Fruit fly (Drosophila melanogaster): ENCODE results near the gene Gem2.

The Gem2 gene

dm6 chr3L:19079798-19080691 lies 20.1 kb downstream of the Gem2 start (continued):
- TF ChIP-seq spab (GFP tag; optimal IDR thresholded peaks at IDR 0.05) (peak; percentile 65), Sox102F (GFP tag; optimal IDR thresholded peaks at IDR 0.05) (peak; percentile 79), CG31627 (GFP tag; optimal IDR thresholded peaks at IDR 0.05) (peak; percentile 78), Gug (GFP tag; IDR thresholded peaks at IDR 0.05) (no peak), svp (GFP tag) (peak; percentile 94), Lpt (GFP tag; optimal IDR thresholded peaks at IDR 0.05) (peak; percentile 3), CG32006 (GFP tag; optimal IDR thresholded peaks at IDR 0.05) (peak; percentile 89), CG4318 (GFP tag; optimal IDR thresholded peaks at IDR 0.05) (peak; percentile 79), CG6792 (GFP tag; optimal IDR thresholded peaks at IDR 0.05) (peak; percentile 68), CG11902 (GFP tag; optimal IDR thresholded peaks at IDR 0.05) (peak; percentile 72), acj6 (GFP tag; optimal IDR thresholded peaks at IDR 0.05) (peak; percentile 73), CG3032 (tag; optimal IDR thresholded peaks at IDR 0.05) (peak; percentile 53), Eip78C (GFP tag) (peak; percentile 94), topi (GFP tag; optimal IDR thresholded peaks at IDR 0.05) (peak; percentile 84), CG3919 (GFP tag; optimal IDR thresholded peaks at IDR 0.05) (peak; percentile 77), lz (GFP tag; optimal IDR thresholded peaks at IDR 0.05) (peak; percentile 84), Blimp-1 (GFP tag; optimal IDR thresholded peaks at IDR 0.05) (peak; percentile 56), CG6808 (GFP tag; optimal IDR thresholded peaks at IDR 0.05) (peak; percentile 72), esn (GFP tag; optimal IDR thresholded peaks at IDR 0.05) (peak; percentile 88), dsx (GFP tag; optimal IDR thresholded peaks at IDR 0.05; ENCODE audit: poor library complexity, severe bottlenecking) (peak; percentile 78), fd59A (GFP tag; optimal IDR thresholded peaks at IDR 0.05) (peak; percentile 72), dac (GFP tag; optimal IDR thresholded peaks at IDR 0.05) (peak; percentile 52), fkh (GFP tag; optimal IDR thresholded peaks at IDR 0.05) (peak; percentile 67), CG15336 (GFP tag; IDR thresholded peaks at IDR 0.05) (peak; percentile 55), Smox (GFP tag; optimal IDR thresholded peaks at IDR 0.05) (peak; percentile 79), Ets96B (tag; optimal IDR thresholded peaks at IDR 0.05) (peak; percentile 65), CG10669 (GFP tag; optimal IDR thresholded peaks at IDR 0.05) (peak; percentile 69), Hr39 (GFP tag; optimal IDR thresholded peaks at IDR 0.05) (peak; percentile 78), CG6163 (GFP tag; IDR thresholded peaks at IDR 0.05) (peak; percentile 49; the same call in 1 of the 3 replicates), CG8319 (GFP tag; optimal IDR thresholded peaks at IDR 0.05) (peak; percentile 56), Sox14 (GFP tag; optimal IDR thresholded peaks at IDR 0.05) (peak; percentile 82), salr (GFP tag; optimal IDR thresholded peaks at IDR 0.05) (peak in 1 of 2 experiments; percentile 79)

- peak; percentile 8 for TF ChIP-seq Smox (GFP tag; optimal IDR thresholded peaks at IDR 0.05)
- no peak for TF ChIP-seq esn (GFP tag; optimal IDR thresholded peaks at IDR 0.05)
- TF ChIP-seq CG6854 (GFP tag; optimal IDR thresholded peaks at IDR 0.05) = peak; percentile 23
- peak; percentile 23 for TF ChIP-seq Lpt (GFP tag; optimal IDR thresholded peaks at IDR 0.05)
- TF ChIP-seq CG6276 (GFP tag; optimal IDR thresholded peaks at IDR 0.05) = peak; percentile 5
- no peak for TF ChIP-seq Eip78C (GFP tag)
- TF ChIP-seq CG8319 (GFP tag; optimal IDR thresholded peaks at IDR 0.05) = no peak
- no peak for TF ChIP-seq Sox14 (GFP tag; optimal IDR thresholded peaks at IDR 0.05)
- TF ChIP-seq CG6163 (GFP tag; IDR thresholded peaks at IDR 0.05) = peak; percentile 73
- peak; percentile 4 for TF ChIP-seq Sox102F (GFP tag; optimal IDR thresholded peaks at IDR 0.05)
- TF ChIP-seq CG6808 (GFP tag; optimal IDR thresholded peaks at IDR 0.05) = peak; percentile 10
- TF ChIP-seq dsx (GFP tag; optimal IDR thresholded peaks at IDR 0.05; ENCODE audit: poor library complexity, severe bottlenecking) = peak; percentile 22
- TF ChIP-seq Hr4 (GFP tag; optimal IDR thresholded peaks at IDR 0.05) = no peak
- TF ChIP-seq CG16779 (tag; optimal IDR thresholded peaks at IDR 0.05) = peak; percentile 28
- no peak for TF ChIP-seq Ets21C (GFP tag; optimal IDR thresholded peaks at IDR 0.05)
- peak; percentile 36 to 40 for TF ChIP-seq ss (GFP tag; optimal IDR thresholded peaks at IDR 0.05)
- no peak for TF ChIP-seq cyc (GFP tag; optimal IDR thresholded peaks at IDR 0.05)
Observed at dm6 chr3L:19079067-19079466, 21.1 kb downstream of the Gem2 start.
